Fruit fly (Drosophila melanogaster): ENCODE data around the gene Inx3.

Inx3 gene

DNA sequence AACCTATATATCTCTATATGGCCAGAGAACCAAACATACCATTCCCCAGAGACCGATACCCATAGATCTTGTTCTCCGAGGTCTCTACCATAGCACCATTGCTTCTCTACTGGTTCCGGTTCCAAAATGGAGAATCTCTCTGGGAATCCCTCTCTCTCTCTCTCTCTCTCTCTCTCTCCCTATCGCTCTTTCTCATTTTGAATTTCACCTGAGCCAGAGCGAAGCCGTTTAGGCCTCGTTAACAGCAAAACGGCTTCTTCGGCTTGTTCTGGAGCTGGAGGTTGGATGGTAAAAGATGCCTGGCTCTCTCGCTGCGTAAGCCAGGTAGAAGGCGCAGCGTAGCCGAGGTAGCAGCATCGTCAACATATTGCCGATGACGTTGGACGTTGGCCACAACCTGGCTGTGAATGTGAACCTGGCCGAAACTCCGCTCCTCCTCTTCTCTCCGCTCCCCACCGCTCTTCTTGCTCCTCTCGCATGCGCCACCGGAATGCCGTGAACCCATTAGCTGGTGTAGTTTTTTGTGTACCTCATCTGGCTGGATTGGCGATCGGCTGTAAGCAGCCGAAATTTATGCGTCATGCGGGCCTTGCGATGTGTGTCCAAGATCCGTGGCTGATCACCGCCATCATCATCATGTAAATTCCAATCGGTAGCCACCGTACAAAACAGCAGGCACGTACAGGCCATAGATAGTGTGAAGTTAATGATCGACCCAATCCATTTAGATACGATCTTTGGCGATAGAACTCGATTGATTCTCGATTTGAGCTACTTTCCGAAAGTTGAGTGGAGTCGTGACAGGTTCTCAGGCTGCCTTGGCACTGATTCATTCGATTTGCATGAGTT, 2.2 kb upstream of the Inx3 start:
- no peak for TF ChIP-seq CG11617 (GFP tag; optimal IDR thresholded peaks at IDR 0.05)
- TF ChIP-seq kay (GFP tag; ENCODE audit: borderline replicate concordance): no peak
- no peak for TF ChIP-seq bab1 (GFP tag; optimal IDR thresholded peaks at IDR 0.05)
- TF ChIP-seq cic (GFP tag; optimal IDR thresholded peaks at IDR 0.05): no peak
- no peak for TF ChIP-seq ovo (GFP tag; optimal IDR thresholded peaks at IDR 0.05)
- TF ChIP-seq toe (GFP tag; optimal IDR thresholded peaks at IDR 0.05): no peak
- no peak for TF ChIP-seq CG14711 (tag; optimal IDR thresholded peaks at IDR 0.05)
- TF ChIP-seq Mnt (GFP tag; optimal IDR thresholded peaks at IDR 0.05): no peak
- no peak for TF ChIP-seq Crg-1 (GFP tag; optimal IDR thresholded peaks at IDR 0.05)

DNA sequence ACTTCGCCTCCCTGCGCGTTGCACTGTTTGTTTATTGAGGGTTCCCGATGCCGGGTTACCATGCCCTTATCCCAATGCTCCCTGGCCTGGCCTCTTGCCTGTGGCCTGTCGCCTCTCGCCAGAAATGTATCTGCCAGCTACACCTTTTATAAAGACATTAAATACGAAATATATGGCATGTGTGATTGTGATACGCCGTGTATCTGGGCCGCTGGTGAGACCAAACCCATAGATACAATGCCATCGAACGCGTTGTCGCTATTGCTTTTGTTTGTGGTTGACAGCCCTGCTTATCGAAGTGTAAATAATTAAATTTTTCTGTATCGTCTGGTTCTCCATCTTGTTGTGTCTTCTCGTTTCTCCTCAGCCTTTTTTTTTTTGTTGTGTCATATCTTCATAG, 1.3 kb upstream of the Inx3 start:
- TF ChIP-seq pad (GFP tag; optimal IDR thresholded peaks at IDR 0.05) (no peak), CG7101 (tag; optimal IDR thresholded peaks at IDR 0.05) (no peak), CG12768 (GFP tag; optimal IDR thresholded peaks at IDR 0.05) (no peak), bab1 (GFP tag; optimal IDR thresholded peaks at IDR 0.05) (no peak), Hr96 (GFP tag; optimal IDR thresholded peaks at IDR 0.05) (no peak), toe (GFP tag; optimal IDR thresholded peaks at IDR 0.05) (no peak), ovo (GFP tag; optimal IDR thresholded peaks at IDR 0.05) (no peak), CG11617 (GFP tag; optimal IDR thresholded peaks at IDR 0.05) (no peak), tj (GFP tag; optimal IDR thresholded peaks at IDR 0.05) (no peak), cic (GFP tag; optimal IDR thresholded peaks at IDR 0.05) (no peak), CG33017 (tag; optimal IDR thresholded peaks at IDR 0.05) (no peak), CG1620 (GFP tag; optimal IDR thresholded peaks at IDR 0.05) (no peak), Mnt (GFP tag; optimal IDR thresholded peaks at IDR 0.05) (no peak), CG7045 (GFP tag; optimal IDR thresholded peaks at IDR 0.05) (no peak), Clk (GFP tag; optimal IDR thresholded peaks at IDR 0.05) (no peak), CG5204 (GFP tag; optimal IDR thresholded peaks at IDR 0.05) (no peak), CG14711 (tag; optimal IDR thresholded peaks at IDR 0.05) (no peak), Crg-1 (GFP tag; optimal IDR thresholded peaks at IDR 0.05) (no peak), kay (GFP tag; ENCODE audit: borderline replicate concordance) (no peak)

DNA sequence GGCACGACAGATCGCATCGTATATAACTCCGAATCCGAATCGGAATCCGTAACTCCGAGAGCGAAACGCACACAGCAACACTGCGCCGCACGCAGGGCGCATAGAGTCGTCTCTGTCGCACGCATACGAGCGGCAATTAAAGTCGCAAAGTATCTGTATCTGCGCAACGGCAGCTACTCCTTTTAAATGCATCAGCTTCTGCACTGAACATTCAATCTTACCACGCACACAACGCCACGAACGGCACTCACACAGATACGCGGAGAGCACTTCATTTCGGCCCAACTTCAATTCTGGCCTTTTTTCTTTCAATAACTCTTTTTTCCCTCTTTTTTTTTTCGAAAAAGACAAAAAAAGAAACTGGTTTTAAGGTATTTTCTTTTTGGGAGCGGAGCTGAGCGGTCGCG, 1.1 kb downstream of the Inx3 start:
- TF ChIP-seq tj (GFP tag; optimal IDR thresholded peaks at IDR 0.05) (peak; percentile 27), CG12768 (GFP tag; optimal IDR thresholded peaks at IDR 0.05) (no peak)

DNA sequence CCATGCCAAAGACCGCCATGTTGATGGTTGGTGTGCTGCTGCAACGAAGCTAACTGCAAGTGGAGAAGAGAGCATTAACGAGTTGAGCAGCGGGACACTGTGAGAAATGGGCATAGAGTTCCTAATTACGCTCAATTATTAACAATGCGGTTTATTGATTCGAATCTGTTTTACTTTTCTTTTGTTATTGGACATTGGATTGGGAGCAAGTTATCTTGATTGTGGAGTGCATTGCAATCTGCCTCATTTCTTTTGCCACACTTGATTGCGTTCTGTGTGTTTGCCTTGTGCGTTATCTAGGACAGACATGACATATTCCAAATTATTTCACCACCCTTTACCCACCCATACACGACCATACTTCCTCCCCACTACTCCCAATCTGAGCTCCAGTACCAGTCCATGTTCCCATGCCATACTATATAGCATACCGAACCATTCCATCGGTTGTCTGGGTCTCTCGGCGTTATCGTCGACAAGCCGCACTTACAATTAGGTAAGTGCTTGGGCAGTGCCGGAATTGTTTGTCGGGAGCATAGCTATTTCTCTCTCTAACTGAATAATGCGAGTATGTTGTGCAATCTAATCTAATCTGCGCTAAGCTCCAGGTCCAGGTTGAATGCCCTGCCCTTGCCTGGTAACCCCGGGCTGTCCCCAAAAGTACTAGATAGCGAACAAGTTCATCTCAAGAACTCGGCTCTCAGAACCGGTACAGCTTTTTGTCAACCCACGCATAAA, 1.8 kb downstream of the Inx3 start:
- TF ChIP-seq tj (GFP tag; optimal IDR thresholded peaks at IDR 0.05): no peak
- no peak for TF ChIP-seq CG33017 (tag; optimal IDR thresholded peaks at IDR 0.05)
- TF ChIP-seq CG11617 (GFP tag; optimal IDR thresholded peaks at IDR 0.05): no peak
- no peak for TF ChIP-seq CG1620 (GFP tag; optimal IDR thresholded peaks at IDR 0.05)
- no peak for TF ChIP-seq CG7045 (GFP tag; optimal IDR thresholded peaks at IDR 0.05)
- TF ChIP-seq pad (GFP tag; optimal IDR thresholded peaks at IDR 0.05): no peak
- no peak for TF ChIP-seq Crg-1 (GFP tag; optimal IDR thresholded peaks at IDR 0.05)
- TF ChIP-seq Clk (GFP tag; optimal IDR thresholded peaks at IDR 0.05): no peak
- no peak for TF ChIP-seq CG5204 (GFP tag; optimal IDR thresholded peaks at IDR 0.05)
- TF ChIP-seq cic (GFP tag; optimal IDR thresholded peaks at IDR 0.05): no peak
- no peak for TF ChIP-seq cnc (optimal IDR thresholded peaks at IDR 0.05)
- no peak for TF ChIP-seq Mnt (GFP tag; optimal IDR thresholded peaks at IDR 0.05)
- no peak for TF ChIP-seq toe (GFP tag; optimal IDR thresholded peaks at IDR 0.05)
- no peak for TF ChIP-seq CG7101 (tag; optimal IDR thresholded peaks at IDR 0.05)
- no peak for TF ChIP-seq bab1 (GFP tag; optimal IDR thresholded peaks at IDR 0.05)
- no peak for TF ChIP-seq ovo (GFP tag; optimal IDR thresholded peaks at IDR 0.05)
- TF ChIP-seq CG14711 (tag; optimal IDR thresholded peaks at IDR 0.05): no peak

DNA sequence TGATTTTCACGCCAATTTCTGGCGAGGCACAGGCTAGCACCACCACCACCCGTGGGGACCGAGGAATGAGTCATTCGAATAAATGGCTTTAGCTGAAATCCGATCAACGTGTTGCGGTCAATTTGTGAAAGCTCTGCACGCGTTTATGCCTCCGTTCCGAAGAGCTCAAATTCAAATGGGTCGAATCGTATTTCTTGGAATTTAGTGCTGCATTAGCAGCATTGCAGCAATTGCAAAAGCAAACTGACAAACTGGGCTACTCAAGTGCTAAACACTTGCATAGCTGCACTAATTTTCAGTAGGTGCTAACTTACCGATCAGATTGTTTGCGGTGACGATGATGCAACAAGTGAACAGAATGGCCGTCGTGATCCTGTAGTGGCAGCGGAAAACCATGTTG, 2.5 kb downstream of the Inx3 start:
- no peak for TF ChIP-seq toe (GFP tag; optimal IDR thresholded peaks at IDR 0.05)
- TF ChIP-seq CG11617 (GFP tag; optimal IDR thresholded peaks at IDR 0.05): no peak
- peak; percentile 92 for TF ChIP-seq tj (GFP tag; optimal IDR thresholded peaks at IDR 0.05)
- TF ChIP-seq pad (GFP tag; optimal IDR thresholded peaks at IDR 0.05): no peak
- no peak for TF ChIP-seq ovo (GFP tag; optimal IDR thresholded peaks at IDR 0.05)

DNA sequence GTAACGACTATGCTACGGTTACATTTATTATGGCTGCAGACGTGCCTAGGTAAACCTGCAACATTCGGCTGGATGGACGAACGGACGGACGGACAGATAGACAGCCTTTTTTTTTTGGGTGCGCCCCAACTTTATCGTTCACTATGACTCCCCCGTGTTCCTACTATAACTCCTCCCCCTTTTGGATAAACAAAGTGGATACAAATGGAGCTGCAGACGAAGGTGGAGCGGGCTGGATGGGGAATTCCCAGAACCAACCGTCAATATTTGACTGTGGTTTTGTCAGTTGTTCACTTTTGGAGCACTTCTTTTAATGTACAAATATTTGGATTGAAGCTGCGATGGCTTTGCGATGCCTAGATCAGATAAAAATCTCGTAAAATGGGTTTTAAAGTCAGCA, 3.2 kb downstream of the Inx3 start:
- TF ChIP-seq toe (GFP tag; optimal IDR thresholded peaks at IDR 0.05): no peak

DNA sequence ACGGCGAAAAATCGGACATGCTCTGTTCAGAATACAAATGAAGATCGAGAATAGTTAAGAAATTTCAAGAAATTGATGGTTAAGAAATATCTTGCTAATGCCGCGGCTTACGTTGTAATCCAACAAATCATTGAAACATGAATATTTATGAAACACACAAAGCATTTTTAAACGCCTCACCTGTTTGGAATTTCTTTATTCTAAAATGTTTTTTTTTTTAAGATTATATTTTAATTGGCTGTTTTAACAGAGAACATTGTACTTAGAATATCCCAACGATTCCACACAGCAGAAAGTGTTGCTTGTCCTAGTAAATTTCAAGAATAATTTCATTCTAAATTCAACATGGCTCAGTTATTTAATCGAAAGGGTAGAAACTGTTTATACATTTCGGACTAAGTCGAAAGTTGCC, 7.3 kb downstream of the Inx3 start:
- no peak for TF ChIP-seq CG11617 (GFP tag; optimal IDR thresholded peaks at IDR 0.05)
